Fruit fly (Drosophila melanogaster) whole organism, embryonic: ENCODE results near the gene CG6574.

Source experiments
- Abd-B ChIP-seq: fragments of 200-800 bp; sonication (Bioruptor generic); optimal IDR thresholded peaks from 2 replicates; lab custom pipeline; 2018; ENCODE audit warnings: missing biosample characterization, mild to moderate bottlenecking, missing genetic modification characterization, moderate library complexity
- Bteb2 ChIP-seq: fragments of 200-800 bp; sonication (Bioruptor generic); optimal IDR thresholded peaks from 2 replicates; lab custom pipeline; 2016; ENCODE audit warnings: missing biosample characterization, missing genetic modification characterization
- CG12942 ChIP-seq: fragments of 200-800 bp; sonication (Bioruptor generic); optimal IDR thresholded peaks from 3 replicates; lab custom pipeline; 2016; ENCODE audit warnings: missing biosample characterization, missing genetic modification characterization
- CG13296 ChIP-seq: fragments of 200-800 bp; sonication (Bioruptor generic); optimal IDR thresholded peaks from 3 replicates; lab custom pipeline; 2018; ENCODE audit warnings: missing biosample characterization, mild to moderate bottlenecking, missing genetic modification characterization
- CG13424 ChIP-seq: fragments of 200-800 bp; sonication (Bioruptor generic); optimal IDR thresholded peaks from 2 replicates; lab custom pipeline; 2019; ENCODE audit warnings: missing biosample characterization, mild to moderate bottlenecking, missing genetic modification characterization, moderate library complexity
- CG15601 ChIP-seq: fragments of 200-800 bp; sonication (Bioruptor generic); optimal IDR thresholded peaks from 3 replicates; lab custom pipeline; 2019; ENCODE audit warnings: missing biosample characterization, mild to moderate bottlenecking, missing genetic modification characterization, moderate library complexity
- CG15696 ChIP-seq: fragments of 200-800 bp; sonication (Bioruptor generic); optimal IDR thresholded peaks from 2 replicates; lab custom pipeline; 2019; ENCODE audit warnings: missing biosample characterization, mild to moderate bottlenecking, missing genetic modification characterization, moderate library complexity
- CG17612 ChIP-seq: fragments of 200-800 bp; sonication (Bioruptor generic); IDR thresholded peaks from 2 replicates; pipeline ENCODE4 v1.3.6; 2022; ENCODE audit warnings: missing biosample characterization, missing genetic modification characterization
- CG2116 ChIP-seq: fragments of 200-800 bp; sonication (Bioruptor generic); optimal IDR thresholded peaks from 3 replicates; lab custom pipeline; 2018; ENCODE audit warnings: missing biosample characterization, mild to moderate bottlenecking, missing genetic modification characterization
- CG2202 ChIP-seq: fragments of 200-800 bp; sonication (Bioruptor generic); optimal IDR thresholded peaks from 2 replicates; lab custom pipeline; 2018; ENCODE audit warnings: missing biosample characterization, mild to moderate bottlenecking, missing genetic modification characterization
- CG32532 ChIP-seq: fragments of 200-800 bp; sonication (Bioruptor generic); IDR thresholded peaks from 2 replicates; pipeline ENCODE4 v1.3.6; 2022; ENCODE audit warnings: missing biosample characterization, missing genetic modification characterization
- CG33213 ChIP-seq: fragments of 200-800 bp; sonication (Bioruptor generic); optimal IDR thresholded peaks from 3 replicates; lab custom pipeline; 2016; ENCODE audit warnings: missing biosample characterization, missing genetic modification characterization
- CG4854 ChIP-seq: fragments of 200-800 bp; sonication (Bioruptor generic); optimal IDR thresholded peaks from 2 replicates; lab custom pipeline; 2016; ENCODE audit warnings: missing biosample characterization, missing genetic modification characterization, inconsistent platforms
- CG7271 ChIP-seq: fragments of 200-800 bp; sonication (Bioruptor generic); optimal IDR thresholded peaks from 2 replicates; lab custom pipeline; 2018; ENCODE audit warnings: missing biosample characterization, mild to moderate bottlenecking, missing genetic modification characterization, moderate library complexity
- CG8089 ChIP-seq: fragments of 200-800 bp; sonication (Bioruptor generic); optimal IDR thresholded peaks from 3 replicates; lab custom pipeline; 2016; ENCODE audit warnings: missing biosample characterization, missing genetic modification characterization
- CG8478 ChIP-seq: fragments of >200 bp; optimal IDR thresholded peaks from 2 replicates; lab custom pipeline; 2018
- CG9437 ChIP-seq: fragments of 200-800 bp; sonication (Bioruptor generic); optimal IDR thresholded peaks from 2 replicates; lab custom pipeline; 2018; ENCODE audit warnings: missing biosample characterization, mild to moderate bottlenecking, missing genetic modification characterization
- CoRest ChIP-seq: fragments of 200-800 bp; sonication (Bioruptor generic); optimal IDR thresholded peaks from 3 replicates; lab custom pipeline; 2018; ENCODE audit warnings: missing biosample characterization, mild to moderate bottlenecking, missing genetic modification characterization, moderate library complexity
- Dref ChIP-seq: fragments of 200-800 bp; sonication (Bioruptor generic); IDR thresholded peaks from 2 replicates; pipeline ENCODE4 v1.3.6; 2022; ENCODE audit warnings: missing biosample characterization, missing genetic modification characterization
- H2.0 ChIP-seq: fragments of 200-800 bp; sonication (Bioruptor generic); IDR thresholded peaks from 2 replicates; pipeline ENCODE4 v1.3.6; 2022; ENCODE audit warnings: missing biosample characterization, missing genetic modification characterization
- Mrtf ChIP-seq: fragments of 200-800 bp; sonication (Bioruptor generic); IDR thresholded peaks from 3 replicates; pipeline ENCODE4 v1.3.6; 2022; ENCODE audit warnings: missing biosample characterization, missing genetic modification characterization
- Nf-YB ChIP-seq: fragments of 200-800 bp; sonication (Bioruptor generic); optimal IDR thresholded peaks from 3 replicates; lab custom pipeline; 2019; ENCODE audit warnings: missing biosample characterization, mild to moderate bottlenecking, missing genetic modification characterization, moderate library complexity
- PHDP ChIP-seq: fragments of 200-800 bp; sonication (Bioruptor generic); optimal IDR thresholded peaks from 3 replicates; lab custom pipeline; 2018; ENCODE audit warnings: missing biosample characterization, mild to moderate bottlenecking, missing genetic modification characterization, moderate library complexity
- Tbp ChIP-seq: fragments of >200 bp; optimal IDR thresholded peaks from 2 replicates; lab custom pipeline; 2018; ENCODE audit warnings: missing biosample characterization, missing genetic modification characterization
- Xbp1 ChIP-seq: fragments of 200-800 bp; sonication (Bioruptor generic); optimal IDR thresholded peaks from 3 replicates; lab custom pipeline; 2016; ENCODE audit warnings: missing biosample characterization, mild to moderate bottlenecking, missing genetic modification characterization
- ash1 ChIP-seq: fragments of 200-800 bp; sonication (Bioruptor generic); optimal IDR thresholded peaks from 2 replicates; lab custom pipeline; 2018; ENCODE audit warnings: missing biosample characterization, mild to moderate bottlenecking, missing genetic modification characterization
- bsh ChIP-seq, 2 experiments: fragments of 200-800 bp; sonication (Bioruptor generic); optimal IDR thresholded peaks; 2 replicates each; lab custom pipeline; 2017 to 2018; ENCODE audit warnings: mild to moderate bottlenecking in 2 of 2, missing biosample characterization in 2 of 2, missing genetic modification characterization in 2 of 2, moderate library complexity in 1 of 2
- chinmo ChIP-seq: fragments of 200-800 bp; sonication (Bioruptor generic); IDR thresholded peaks from 4 replicates; pipeline ENCODE4 v1.3.6; 2022; ENCODE audit warnings: missing biosample characterization, missing genetic modification characterization; ENCODE audit not compliant: partially characterized antibody
- da ChIP-seq: fragments of 200-800 bp; sonication (Bioruptor generic); optimal IDR thresholded peaks from 2 replicates; lab custom pipeline; 2016; ENCODE audit warnings: missing biosample characterization, missing genetic modification characterization
- ewg ChIP-seq: fragments of 200-800 bp; sonication (Bioruptor generic); optimal IDR thresholded peaks from 3 replicates; lab custom pipeline; 2017; ENCODE audit warnings: mild to moderate bottlenecking, missing biosample characterization, missing genetic modification reagents, missing genetic modification characterization
- fd96Cb ChIP-seq: fragments of 200-800 bp; sonication (Bioruptor generic); optimal IDR thresholded peaks from 2 replicates; lab custom pipeline; 2018; ENCODE audit warnings: missing biosample characterization, mild to moderate bottlenecking, missing genetic modification characterization, moderate library complexity
- gfzf ChIP-seq: fragments of 200-800 bp; sonication (Bioruptor generic); optimal IDR thresholded peaks from 2 replicates; lab custom pipeline; 2016; ENCODE audit warnings: missing biosample characterization, mild to moderate bottlenecking, missing genetic modification characterization, moderate library complexity
- grn ChIP-seq: fragments of 200-800 bp; sonication (Bioruptor generic); optimal IDR thresholded peaks from 3 replicates; lab custom pipeline; 2017; ENCODE audit warnings: missing biosample characterization, missing genetic modification characterization
- insv ChIP-seq, 2 experiments: fragments of 200-800 bp; sonication (Bioruptor generic); optimal IDR thresholded peaks; 3 replicates each; lab custom pipeline; 2016 to 2018; ENCODE audit warnings: missing biosample characterization in 2 of 2, missing genetic modification characterization in 2 of 2
- lab ChIP-seq: fragments of 200-800 bp; sonication (Bioruptor generic); optimal IDR thresholded peaks from 3 replicates; lab custom pipeline; 2017; ENCODE audit warnings: missing biosample characterization, missing genetic modification characterization, mild to moderate bottlenecking, moderate library complexity, missing genetic modification reagents
- nmo ChIP-seq: fragments of 200-800 bp; sonication (Bioruptor generic); optimal IDR thresholded peaks from 2 replicates; lab custom pipeline; 2018; ENCODE audit warnings: missing biosample characterization, mild to moderate bottlenecking, missing genetic modification characterization, moderate library complexity
- pan ChIP-seq, 4 experiments: fragments of >200 bp in 3 of 4; fragments of 200-800 bp in 1 of 4; sonication (Bioruptor generic) in 1 of 4; optimal IDR thresholded peaks in 3 of 4; IDR thresholded peaks in 1 of 4; 2 replicates each; pipeline versions ENCODE4 v1.3.6 to Lab custom; 2017 to 2022; ENCODE audit warnings: missing biosample characterization in 2 of 4, missing genetic modification characterization in 2 of 4, mixed read lengths in 1 of 4
- peb ChIP-seq: fragments of 200-800 bp; sonication (Bioruptor generic); IDR thresholded peaks from 2 replicates; pipeline ENCODE4 v1.3.6; 2022; ENCODE audit warnings: missing biosample characterization, missing genetic modification characterization
- rib ChIP-seq: fragments of 200-800 bp; sonication (Bioruptor generic); IDR thresholded peaks from 2 replicates; pipeline ENCODE4 v1.3.6; 2022; ENCODE audit warnings: missing biosample characterization, missing genetic modification characterization
- sc ChIP-seq, 3 experiments: fragments of >200 bp in 2 of 3; fragments of 200-800 bp in 1 of 3; sonication (Bioruptor generic) in 1 of 3; optimal IDR thresholded peaks; 2 replicates in 2 of 3; 3 replicates in 1 of 3; lab custom pipeline; 2017; ENCODE audit warnings: mild to moderate bottlenecking in 1 of 3, missing biosample characterization in 1 of 3, missing genetic modification characterization in 1 of 3, missing genetic modification reagents in 1 of 3
- seq ChIP-seq: fragments of 200-800 bp; sonication (Bioruptor generic); IDR thresholded peaks from 2 replicates; pipeline ENCODE4 v1.3.6; 2022; ENCODE audit warnings: missing biosample characterization, missing genetic modification characterization
- slbo ChIP-seq: fragments of 200-800 bp; sonication (Bioruptor generic); IDR thresholded peaks from 2 replicates; pipeline ENCODE4 v1.3.6; 2022; ENCODE audit warnings: missing biosample characterization, missing genetic modification characterization
- sqz ChIP-seq: fragments of 200-800 bp; sonication (Bioruptor generic); optimal IDR thresholded peaks from 3 replicates; lab custom pipeline; 2018; ENCODE audit warnings: missing biosample characterization, mild to moderate bottlenecking, missing genetic modification characterization
- stc ChIP-seq: fragments of 200-800 bp; sonication (Bioruptor generic); IDR thresholded peaks from 2 replicates; pipeline ENCODE4 v1.3.6; 2022; ENCODE audit warnings: missing biosample characterization, missing genetic modification characterization
- tna ChIP-seq: fragments of 200-800 bp; sonication (Bioruptor generic); IDR thresholded peaks from 2 replicates; pipeline ENCODE4 v1.3.6; 2022; ENCODE audit warnings: missing biosample characterization, missing genetic modification characterization; ENCODE audit not compliant: partially characterized antibody
- tx ChIP-seq: fragments of 200-800 bp; sonication (Bioruptor generic); optimal IDR thresholded peaks from 2 replicates; lab custom pipeline; 2016; ENCODE audit warnings: missing biosample characterization, missing genetic modification characterization
- vvl ChIP-seq: fragments of 200-800 bp; sonication (Bioruptor generic); IDR thresholded peaks from 2 replicates; pipeline ENCODE4 v1.3.6; 2022; ENCODE audit warnings: missing biosample characterization, missing genetic modification characterization
- zen ChIP-seq: fragments of 200-800 bp; sonication (Bioruptor generic); optimal IDR thresholded peaks from 3 replicates; lab custom pipeline; 2018; ENCODE audit warnings: missing biosample characterization, mild to moderate bottlenecking, missing genetic modification characterization, moderate library complexity
- zfh1 ChIP-seq: fragments of 200-800 bp; sonication (Bioruptor generic); IDR thresholded peaks from 3 replicates; pipeline ENCODE4 v1.3.6; 2022; ENCODE audit warnings: missing biosample characterization, missing genetic modification characterization

CG6574 gene

DNA sequence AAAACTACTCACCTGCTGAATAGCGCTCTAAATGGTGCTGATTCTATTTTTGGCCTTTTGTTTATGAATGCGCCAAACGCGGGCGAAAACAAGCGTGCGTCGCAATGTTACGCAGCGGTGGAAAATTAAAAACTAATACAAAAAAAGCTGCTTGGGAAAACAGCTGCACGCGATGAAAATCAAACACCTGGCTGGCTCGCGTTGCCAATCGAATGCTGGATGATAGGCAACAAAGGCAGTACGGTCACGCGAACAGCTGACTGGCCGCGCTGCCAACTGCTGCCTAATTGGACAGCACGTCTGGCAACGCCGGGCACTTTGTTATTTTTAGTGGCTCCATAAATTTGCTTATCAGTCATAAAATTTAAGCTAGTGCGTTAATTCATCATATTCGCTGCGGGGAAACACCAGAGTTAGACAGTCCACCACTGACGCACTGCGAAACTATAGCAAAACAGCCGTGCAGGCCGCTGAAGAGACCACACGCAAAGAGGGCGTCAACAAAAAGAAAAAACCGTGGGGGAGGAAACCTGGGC is 5.7 kb upstream of the CG6574 start, which contains the start of the genes SelR and Tsp86D (continued):
- TF ChIP-seq pan (optimal IDR thresholded peaks at IDR 0.05; lab: Kevin White, UChicago) (no peak), pan (GFP tag; optimal IDR thresholded peaks at IDR 0.05 in 1 of 2, IDR thresholded peaks at IDR 0.05 in 1 of 2) (no peak), PHDP (peak; percentile 65), ash1 (GFP tag; lab: Kevin White, UChicago) (no peak), Tbp (no peak), Xbp1 (GFP tag; lab: Kevin White, UChicago) (no peak), fd96Cb (tag; lab: Kevin White, UChicago) (no peak), CG2202 (tag; lab: Kevin White, UChicago) (no peak), CG8089 (GFP tag; lab: Kevin White, UChicago) (no peak), Abd-B (GFP tag; lab: Kevin White, UChicago) (peak; percentile 80), rib (GFP tag; lab: Robert Waterston, UW) (no peak), CG33213 (peak; percentile 27), stc (GFP tag; lab: Robert Waterston, UW) (no peak), gfzf (peak; percentile 66), CG13424 (tag; lab: Kevin White, UChicago) (no peak), nmo (peak; percentile 72), tna (no peak; the same call in none of the 2 replicates), seq (GFP tag; lab: Robert Waterston, UW) (no peak), CG13296 (peak; percentile 73), sqz (peak; percentile 80), peb (GFP tag; lab: Robert Waterston, UW) (no peak), H2.0 (no peak), sc (optimal IDR thresholded peaks at IDR 0.05; lab: Kevin White, UChicago) (no peak), sc (GFP tag; optimal IDR thresholded peaks at IDR 0.05; lab: Kevin White, UChicago) (no peak), Mrtf (GFP tag; lab: Robert Waterston, UW) (no peak), slbo (no peak), CG2116 (GFP tag; lab: Kevin White, UChicago) (peak; percentile 45), ewg (GFP tag; lab: Kevin White, UChicago) (peak; percentile 24), CG4854 (GFP tag; lab: Kevin White, UChicago) (peak; percentile 99), bsh (GFP tag; optimal IDR thresholded peaks at IDR 0.05; lab: Kevin White, UChicago) (no peak), CG8478 (lab: Kevin White, UChicago) (no peak), lab (GFP tag; lab: Kevin White, UChicago) (peak; percentile 78), CG17612 (no peak), chinmo (GFP tag; lab: Robert Waterston, UW) (0 out of 4 replicates have a peak, but pooled peaks have one; percentile 50), zfh1 (GFP tag; lab: Robert Waterston, UW) (no peak), tx (GFP tag; lab: Kevin White, UChicago) (no peak), grn (GFP tag; lab: Kevin White, UChicago) (peak; percentile 43), CG15696 (no peak), Nf-YB (GFP tag; lab: Kevin White, UChicago) (peak; percentile 7), CG12942 (GFP tag; lab: Kevin White, UChicago) (no peak), CG32532 (GFP tag; lab: Robert Waterston, UW) (peak; percentile 57; the same call in 1 of the 2 replicates), Dref (GFP tag; lab: Robert Waterston, UW) (peak; percentile 44), CG15601 (tag; lab: Kevin White, UChicago) (peak; percentile 32), CG7271 (peak; percentile 10), CG9437 (GFP tag; lab: Kevin White, UChicago) (peak; percentile 8), insv (GFP tag; optimal IDR thresholded peaks at IDR 0.05; lab: Kevin White, UChicago) (peak in 1 of 2 experiments; percentile 35), CoRest (tag; lab: Kevin White, UChicago) (peak; percentile 20), vvl (GFP tag; lab: Robert Waterston, UW) (peak; percentile 33), Bteb2 (GFP tag; lab: Kevin White, UChicago) (no peak), zen (tag; lab: Kevin White, UChicago) (peak; percentile 66), da (GFP tag; lab: Kevin White, UChicago) (peak; percentile 75)
